Worm (Caenorhabditis elegans) whole organism, L2 larva: ENCODE results near the gene W03F9.2.

Experiments used
- C34F6.9 ChIP-seq: fragments of 150-350 bp; optimal IDR thresholded peaks from 2 replicates; lab custom pipeline; 2014; ENCODE audit warnings: missing biosample characterization, missing genetic modification characterization
- F13H6.1 ChIP-seq: sonication (generic microtip); optimal IDR thresholded peaks from 2 replicates; lab custom pipeline; 2016; ENCODE audit warnings: missing genetic modification characterization, missing compliant biosample characterization
- R02D3.7 ChIP-seq: fragments of 150-350 bp; optimal IDR thresholded peaks from 2 replicates; lab custom pipeline; 2014; ENCODE audit warnings: missing biosample characterization, missing genetic modification characterization
- aly-2 ChIP-seq: fragments of 150-350 bp; optimal IDR thresholded peaks from 2 replicates; lab custom pipeline; 2014; ENCODE audit warnings: missing biosample characterization, missing genetic modification characterization
- ama-1 ChIP-seq: fragments of 150-350 bp; optimal IDR thresholded peaks from 2 replicates; lab custom pipeline; 2018; ENCODE audit warnings: inconsistent platforms
- blmp-1 ChIP-seq: sonication (generic microtip); optimal IDR thresholded peaks from 2 replicates; lab custom pipeline; 2017; ENCODE audit warnings: missing genetic modification characterization, mild to moderate bottlenecking, missing compliant biosample characterization, antibody characterized with exemption, moderate library complexity; ENCODE audit not compliant: insufficient read depth
- ceh-16 ChIP-seq: fragments of 150-350 bp; optimal IDR thresholded peaks from 2 replicates; lab custom pipeline; 2014; ENCODE audit warnings: missing biosample characterization, missing genetic modification characterization
- ceh-82 ChIP-seq: fragments of 150-350 bp; optimal IDR thresholded peaks from 2 replicates; lab custom pipeline; 2014; ENCODE audit warnings: missing biosample characterization, missing genetic modification characterization
- crh-2 ChIP-seq: sonication (generic microtip); optimal IDR thresholded peaks from 2 replicates; lab custom pipeline; 2017; ENCODE audit warnings: missing biosample characterization, missing genetic modification characterization
- egl-27 ChIP-seq: sonication (generic microtip); optimal IDR thresholded peaks from 3 replicates; lab custom pipeline; 2017; ENCODE audit warnings: missing biosample characterization, missing genetic modification reagents, missing genetic modification characterization
- elt-1 ChIP-seq: fragments of 150-350 bp; optimal IDR thresholded peaks from 2 replicates; lab custom pipeline; 2014; ENCODE audit warnings: missing biosample characterization, missing genetic modification characterization
- fos-1 ChIP-seq: fragments of 150-350 bp; optimal IDR thresholded peaks from 2 replicates; lab custom pipeline; 2014; ENCODE audit warnings: missing biosample characterization, missing genetic modification characterization
- gmeb-1 ChIP-seq: fragments of 150-350 bp; optimal IDR thresholded peaks from 2 replicates; lab custom pipeline; 2014; ENCODE audit warnings: missing biosample characterization, missing genetic modification characterization
- lin-11 ChIP-seq: fragments of 150-350 bp; sonication (generic microtip); optimal IDR thresholded peaks from 2 replicates; lab custom pipeline; 2014; ENCODE audit warnings: missing biosample characterization, missing genetic modification characterization, inconsistent platforms, mixed read lengths
- lin-13 ChIP-seq: fragments of 150-350 bp; optimal IDR thresholded peaks from 2 replicates; lab custom pipeline; 2014; ENCODE audit warnings: missing biosample characterization, missing genetic modification reagents, missing genetic modification characterization
- lsy-2 ChIP-seq, 2 experiments: fragments of 150-350 bp in 1 of 2; sonication (generic microtip) in 1 of 2; optimal IDR thresholded peaks; 2 replicates each; lab custom pipeline; 2014 to 2017; ENCODE audit warnings: missing biosample characterization in 2 of 2, missing genetic modification characterization in 2 of 2
- mab-5 ChIP-seq: fragments of 150-350 bp; optimal IDR thresholded peaks from 2 replicates; lab custom pipeline; 2014; ENCODE audit warnings: missing biosample characterization, missing genetic modification characterization
- mdl-1 ChIP-seq, 2 experiments: fragments of 150-350 bp in 1 of 2; sonication (generic microtip) in 1 of 2; optimal IDR thresholded peaks; 2 replicates each; lab custom pipeline; 2017; ENCODE audit warnings: missing biosample characterization in 2 of 2, missing genetic modification characterization in 2 of 2
- nhr-10 ChIP-seq: sonication (generic microtip); optimal IDR thresholded peaks from 2 replicates; lab custom pipeline; 2017; ENCODE audit warnings: missing biosample characterization, missing genetic modification characterization
- nhr-11 ChIP-seq: fragments of 150-350 bp; optimal IDR thresholded peaks from 2 replicates; lab custom pipeline; 2014; ENCODE audit warnings: missing biosample characterization, missing genetic modification characterization
- nhr-129 ChIP-seq: fragments of 150-350 bp; optimal IDR thresholded peaks from 2 replicates; lab custom pipeline; 2014; ENCODE audit warnings: missing biosample characterization, missing genetic modification characterization
- nhr-21 ChIP-seq: fragments of 150-350 bp; optimal IDR thresholded peaks from 2 replicates; lab custom pipeline; 2014; ENCODE audit warnings: missing biosample characterization, missing genetic modification characterization
- nhr-25 ChIP-seq: fragments of 150-350 bp; sonication (generic microtip); optimal IDR thresholded peaks from 3 replicates; lab custom pipeline; 2014; ENCODE audit warnings: missing biosample characterization, missing genetic modification characterization
- nhr-6 ChIP-seq: fragments of 150-350 bp; optimal IDR thresholded peaks from 2 replicates; lab custom pipeline; 2014; ENCODE audit warnings: missing biosample characterization, missing genetic modification characterization
- peb-1 ChIP-seq: fragments of 150-350 bp; optimal IDR thresholded peaks from 2 replicates; lab custom pipeline; 2014; ENCODE audit warnings: missing biosample characterization, missing genetic modification characterization
- sem-4 ChIP-seq: fragments of 150-350 bp; optimal IDR thresholded peaks from 2 replicates; lab custom pipeline; 2014; ENCODE audit warnings: missing biosample characterization, missing genetic modification reagents, missing genetic modification characterization
- skn-1 ChIP-seq: sonication (generic microtip); optimal IDR thresholded peaks from 2 replicates; lab custom pipeline; 2017; ENCODE audit warnings: missing biosample characterization, missing genetic modification characterization
- sma-3 ChIP-seq: sonication (generic microtip); optimal IDR thresholded peaks from 2 replicates; lab custom pipeline; 2016; ENCODE audit warnings: missing genetic modification reagents, missing genetic modification characterization, missing compliant biosample characterization
- sma-9 ChIP-seq, 2 experiments: fragments of 150-350 bp in 1 of 2; sonication (generic microtip) in 1 of 2; optimal IDR thresholded peaks; 2 replicates each; lab custom pipeline; 2014 to 2016; ENCODE audit warnings: missing genetic modification characterization in 2 of 2, mild to moderate bottlenecking in 1 of 2, missing biosample characterization in 1 of 2, missing compliant biosample characterization in 1 of 2, missing genetic modification reagents in 1 of 2, moderate library complexity in 1 of 2
- snpc-4 ChIP-seq: fragments of 150-350 bp; optimal IDR thresholded peaks from 2 replicates; lab custom pipeline; 2014; ENCODE audit warnings: missing biosample characterization, missing genetic modification characterization
- unc-55 ChIP-seq: fragments of 150-350 bp; sonication (generic microtip); optimal IDR thresholded peaks from 3 replicates; lab custom pipeline; 2014; ENCODE audit warnings: missing biosample characterization, missing genetic modification reagents, missing genetic modification characterization
- zag-1 ChIP-seq: fragments of 150-350 bp; optimal IDR thresholded peaks from 2 replicates; lab custom pipeline; 2014; ENCODE audit warnings: missing biosample characterization, missing genetic modification characterization

Gene W03F9.2

DNA sequence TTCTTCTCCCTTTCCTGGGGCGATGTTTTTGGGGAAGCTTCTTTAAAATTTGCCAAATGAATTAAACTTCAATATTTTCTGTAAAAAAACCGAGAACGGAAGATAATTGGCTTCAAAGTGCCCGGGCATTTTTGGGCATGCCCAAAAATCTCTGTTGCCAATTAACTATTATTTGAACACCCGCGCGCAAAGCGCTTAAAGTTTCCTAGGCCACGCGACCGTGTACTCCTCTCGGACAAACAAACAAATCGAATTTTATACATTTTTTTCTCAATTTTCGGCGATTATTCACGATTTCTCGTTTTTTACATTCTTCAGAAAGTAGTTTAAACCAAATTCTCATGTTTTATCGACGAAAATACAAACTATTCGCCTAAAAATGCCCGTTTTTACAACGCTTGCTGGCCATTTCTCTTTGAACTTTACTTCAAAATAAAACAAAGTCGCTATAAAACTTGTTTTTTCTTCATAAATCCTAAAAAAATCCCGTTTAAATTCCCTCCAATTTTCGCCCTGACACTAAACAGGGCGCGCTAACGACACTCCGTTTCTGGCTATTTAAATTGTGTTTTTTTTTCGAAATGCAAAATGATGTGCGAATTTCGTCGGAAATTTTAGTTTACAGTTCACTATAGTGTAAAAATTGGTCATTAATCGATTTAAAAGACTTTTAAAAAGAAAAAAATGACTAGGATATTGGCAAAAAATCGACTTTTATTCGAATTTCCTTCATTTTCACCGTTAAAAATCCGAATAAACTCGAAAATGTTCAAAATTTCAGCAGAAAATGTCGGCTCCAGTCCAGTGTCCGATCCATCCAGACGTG lies 28.4 kb upstream of the W03F9.2 start, which contains the start of gene ttb-1:
Gene ttb-1, plus strand, starts transcription at position 776 of the 826 bp plus-strand sequence.
- TF ChIP-seq lsy-2 (tag; optimal IDR thresholded peaks at IDR 0.05; lab: Kevin White, UChicago) (peak in 1 of 2 experiments; percentile 76), mdl-1 (tag; optimal IDR thresholded peaks at IDR 0.05; lab: Kevin White, UChicago) (no peak), unc-55 (GFP tag; lab: Kevin White, UChicago) (peak; percentile 66), ceh-82 (tag; lab: Kevin White, UChicago) (no peak), nhr-129 (tag; lab: Kevin White, UChicago) (peak; percentile 37), egl-27 (tag; lab: Kevin White, UChicago) (peak; percentile 7), nhr-21 (tag; lab: Kevin White, UChicago) (no peak), F13H6.1 (peak; percentile 6), crh-2 (peak; percentile 40), lin-13 (GFP tag; lab: Kevin White, UChicago) (peak; percentile 26), sma-3 (GFP tag; lab: Kevin White, UChicago) (peak; percentile 28), snpc-4 (tag; lab: Kevin White, UChicago) (peak; percentile 32), gmeb-1 (tag; lab: Kevin White, UChicago) (peak; percentile 94), C34F6.9 (tag; lab: Kevin White, UChicago) (peak; percentile 67)
- TF ChIP-seq, all 48 proteins: peak for 11

DNA sequence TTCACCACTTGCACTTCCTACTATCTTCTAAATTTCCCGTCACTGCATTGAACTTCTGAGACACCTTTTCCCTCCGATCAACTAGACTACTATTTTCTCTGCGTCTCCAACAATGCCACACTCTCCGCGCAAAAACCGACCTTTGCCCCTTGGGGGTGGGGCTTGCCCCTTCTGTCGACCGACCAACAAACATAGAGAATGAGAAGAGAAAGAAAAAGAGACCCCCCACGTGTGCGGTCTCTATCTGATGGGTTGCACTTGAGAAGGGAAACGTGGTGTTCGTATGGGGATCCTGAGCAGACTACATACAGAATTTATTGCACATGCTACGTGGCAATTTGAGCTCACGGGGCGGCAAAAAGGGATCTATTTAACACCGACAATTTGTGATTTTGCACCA lies 27.4 kb upstream of the W03F9.2 start:
- TF ChIP-seq sma-9 (GFP tag; optimal IDR thresholded peaks at IDR 0.05; lab: Kevin White, UChicago) (peak; percentile 84), sma-9 (tag; optimal IDR thresholded peaks at IDR 0.05; lab: Kevin White, UChicago) (no peak), gmeb-1 (tag; lab: Kevin White, UChicago) (peak; percentile 44), skn-1 (tag; lab: Kevin White, UChicago) (no peak), ama-1 (lab: Kevin White, UChicago) (no peak), nhr-6 (tag; lab: Kevin White, UChicago) (no peak), R02D3.7 (tag; lab: Kevin White, UChicago) (no peak), nhr-21 (tag; lab: Kevin White, UChicago) (peak; percentile 49), nhr-25 (tag; lab: Kevin White, UChicago) (peak; percentile 25), F13H6.1 (peak; percentile 61), nhr-129 (tag; lab: Kevin White, UChicago) (peak; percentile 23), mdl-1 (tag; optimal IDR thresholded peaks at IDR 0.05; lab: Kevin White, UChicago) (peak; percentile 82 to 91), blmp-1 (tag; lab: Kevin White, UChicago) (peak; percentile 19), snpc-4 (tag; lab: Kevin White, UChicago) (no peak), crh-2 (peak; percentile 44), fos-1 (tag; lab: Kevin White, UChicago) (peak; percentile 73)
- TF ChIP-seq, all 48 proteins: peak for 10

DNA sequence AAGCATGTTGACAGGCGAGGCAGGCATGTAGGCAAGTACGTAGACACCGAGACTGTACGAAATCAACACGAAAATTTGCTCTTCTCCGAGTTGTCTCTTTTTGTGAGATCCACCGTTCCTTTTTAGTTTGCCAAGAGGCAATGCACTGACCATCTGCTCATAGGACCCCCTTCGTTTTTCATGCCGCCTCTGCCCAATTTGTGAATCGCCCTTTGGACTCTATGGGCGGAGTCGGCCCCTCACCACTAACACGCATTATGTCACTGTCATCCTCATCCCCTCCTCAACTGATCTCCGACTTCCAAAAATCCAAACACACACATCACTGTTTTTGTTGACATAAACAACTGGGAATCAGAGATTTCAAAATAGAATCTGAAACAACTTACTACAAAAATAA lies 26.0 kb upstream of the W03F9.2 start:
- TF ChIP-seq egl-27 (tag; lab: Kevin White, UChicago) (no peak), zag-1 (tag; lab: Kevin White, UChicago) (no peak), ama-1 (lab: Kevin White, UChicago) (no peak), sem-4 (tag; lab: Kevin White, UChicago) (no peak), mab-5 (tag; lab: Kevin White, UChicago) (no peak), elt-1 (tag; lab: Kevin White, UChicago) (no peak), nhr-10 (tag; lab: Kevin White, UChicago) (no peak), aly-2 (no peak), ceh-16 (tag; lab: Kevin White, UChicago) (no peak), lsy-2 (tag; optimal IDR thresholded peaks at IDR 0.05; lab: Kevin White, UChicago) (no peak), gmeb-1 (tag; lab: Kevin White, UChicago) (no peak), nhr-25 (tag; lab: Kevin White, UChicago) (no peak), fos-1 (tag; lab: Kevin White, UChicago) (no peak), nhr-129 (tag; lab: Kevin White, UChicago) (no peak), nhr-11 (no peak), C34F6.9 (tag; lab: Kevin White, UChicago) (no peak), unc-55 (GFP tag; lab: Kevin White, UChicago) (no peak), lin-11 (tag; lab: Kevin White, UChicago) (no peak)

DNA sequence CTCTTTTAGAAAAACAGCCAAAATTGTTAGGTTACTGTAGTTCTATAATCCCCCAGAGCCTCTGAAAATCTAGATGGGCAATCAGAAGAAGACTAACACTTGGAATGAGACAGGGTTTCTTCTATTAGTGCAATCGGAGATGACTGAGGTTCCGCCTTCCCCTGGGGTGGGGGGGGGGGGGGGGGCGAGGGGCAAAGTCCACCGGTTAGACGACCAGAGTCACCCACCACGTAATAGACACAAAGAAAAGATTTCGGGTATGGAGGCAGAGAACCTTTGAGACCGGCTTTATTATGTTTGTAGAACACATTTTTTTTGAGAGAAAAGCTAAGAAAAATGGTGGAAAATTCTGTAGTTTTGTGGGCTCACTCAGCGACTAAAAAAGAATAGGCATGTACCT lies 24.3 kb upstream of the W03F9.2 start:
- TF ChIP-seq nhr-10 (tag; lab: Kevin White, UChicago) (no peak), peb-1 (tag; lab: Kevin White, UChicago) (no peak), blmp-1 (tag; lab: Kevin White, UChicago) (no peak), aly-2 (no peak), nhr-129 (tag; lab: Kevin White, UChicago) (no peak)
